Worm (Caenorhabditis elegans) whole organism, L2 larva: ENCODE measurements around the gene F09C12.2.

Source experiments
- blmp-1 ChIP-seq: sonication (generic microtip); optimal IDR thresholded peaks from 2 replicates; lab custom pipeline; 2017; ENCODE audit warnings: missing genetic modification characterization, mild to moderate bottlenecking, missing compliant biosample characterization, antibody characterized with exemption, moderate library complexity; ENCODE audit not compliant: insufficient read depth
- dmd-4 ChIP-seq: sonication (generic microtip); optimal IDR thresholded peaks from 2 replicates; lab custom pipeline; 2017; ENCODE audit warnings: missing biosample characterization, missing genetic modification characterization
- egl-27 ChIP-seq: sonication (generic microtip); optimal IDR thresholded peaks from 3 replicates; lab custom pipeline; 2017; ENCODE audit warnings: missing biosample characterization, missing genetic modification reagents, missing genetic modification characterization
- fos-1 ChIP-seq: fragments of 150-350 bp; optimal IDR thresholded peaks from 2 replicates; lab custom pipeline; 2014; ENCODE audit warnings: missing biosample characterization, missing genetic modification characterization
- lin-11 ChIP-seq: fragments of 150-350 bp; sonication (generic microtip); optimal IDR thresholded peaks from 2 replicates; lab custom pipeline; 2014; ENCODE audit warnings: missing biosample characterization, missing genetic modification characterization, inconsistent platforms, mixed read lengths
- lin-13 ChIP-seq: fragments of 150-350 bp; optimal IDR thresholded peaks from 2 replicates; lab custom pipeline; 2014; ENCODE audit warnings: missing biosample characterization, missing genetic modification reagents, missing genetic modification characterization
- nhr-129 ChIP-seq: fragments of 150-350 bp; optimal IDR thresholded peaks from 2 replicates; lab custom pipeline; 2014; ENCODE audit warnings: missing biosample characterization, missing genetic modification characterization
- nhr-25 ChIP-seq: fragments of 150-350 bp; sonication (generic microtip); optimal IDR thresholded peaks from 3 replicates; lab custom pipeline; 2014; ENCODE audit warnings: missing biosample characterization, missing genetic modification characterization
- nhr-6 ChIP-seq: fragments of 150-350 bp; optimal IDR thresholded peaks from 2 replicates; lab custom pipeline; 2014; ENCODE audit warnings: missing biosample characterization, missing genetic modification characterization
- skn-1 ChIP-seq: sonication (generic microtip); optimal IDR thresholded peaks from 2 replicates; lab custom pipeline; 2017; ENCODE audit warnings: missing biosample characterization, missing genetic modification characterization

ce11 chrII:5150829-5151228, 41.0 kb downstream of the F09C12.2 start, which contains the start of gene srb-16:
- TF ChIP-seq skn-1 (tag; lab: Kevin White, UChicago) (no peak), nhr-6 (tag; lab: Kevin White, UChicago) (no peak), dmd-4 (tag; lab: Kevin White, UChicago) (no peak), blmp-1 (tag; lab: Kevin White, UChicago) (no peak), egl-27 (tag; lab: Kevin White, UChicago) (no peak), nhr-25 (tag; lab: Kevin White, UChicago) (no peak), lin-11 (tag; lab: Kevin White, UChicago) (no peak), lin-13 (GFP tag; lab: Kevin White, UChicago) (no peak), fos-1 (no peak), nhr-129 (tag; lab: Kevin White, UChicago) (no peak)
